Worm (Caenorhabditis elegans): ENCODE data around the gene pup-2.

pup-2 gene

ce11 chrIII:5169699-5170098 lies 16.0 kb upstream of the pup-2 start, which contains the start of gene ulp-1:
Gene ulp-1 (minus strand): TSS chrIII:5169799.
- TF ChIP-seq ama-1 (optimal IDR thresholded peaks at IDR 0.05) (no peak), ama-1 (GFP tag; optimal IDR thresholded peaks at IDR 0.05) (peak in 1 of 2 experiments; percentile 16), madf-6 (GFP tag; IDR thresholded peaks at IDR 0.05) (peak; percentile 32), repo-1 (tag; optimal IDR thresholded peaks at IDR 0.05) (peak; percentile 22), ceh-100 (GFP tag; IDR thresholded peaks at IDR 0.05) (peak; percentile 27; the same call in 1 of the 2 replicates), F57A8.1 (GFP tag; optimal IDR thresholded peaks at IDR 0.05) (no peak)

ce11 chrIII:5171945-5172344 lies 13.8 kb upstream of the pup-2 start, which contains the start of gene prp-19:
Gene prp-19 (minus strand): TSS chrIII:5172045.
- TF ChIP-seq rcor-1 (GFP tag; IDR thresholded peaks at IDR 0.05) = no peak
- no peak for TF ChIP-seq mel-28 (tag; optimal IDR thresholded peaks at IDR 0.05; ENCODE audit: borderline replicate concordance)
- no peak for TF ChIP-seq Y53F4B.3 (GFP tag; IDR thresholded peaks at IDR 0.05)
- TF ChIP-seq gei-17 (GFP tag; optimal IDR thresholded peaks at IDR 0.05) = no peak

ce11 chrIII:5172470-5172869 lies 13.2 kb upstream of the pup-2 start, which contains the start of gene K10D2.5:
Gene K10D2.5 (plus strand): TSS chrIII:5172720.
- TF ChIP-seq madf-8 (GFP tag; conservative IDR thresholded peaks at IDR 0.05) (peak; percentile 77), lsl-1 (GFP tag; optimal IDR thresholded peaks at IDR 0.05) (peak; percentile 77), ceh-91 (GFP tag; IDR thresholded peaks at IDR 0.05) (peak; percentile 97), snpc-1.3 (tag; optimal IDR thresholded peaks at IDR 0.05; ENCODE audit: insufficient read depth) (peak; percentile 70), ceh-79 (tag; optimal IDR thresholded peaks at IDR 0.05) (no peak), zfh-2 (GFP tag; conservative IDR thresholded peaks at IDR 0.05) (peak; percentile 88), mel-28 (tag; optimal IDR thresholded peaks at IDR 0.05; ENCODE audit: borderline replicate concordance) (peak; percentile 31), D2030.7 (GFP tag; IDR thresholded peaks at IDR 0.05) (peak; percentile 99), F37B4.10 (GFP tag; IDR thresholded peaks at IDR 0.05) (no peak), ztf-28 (GFP tag; IDR thresholded peaks at IDR 0.05) (peak; percentile 99), madf-3 (GFP tag; IDR thresholded peaks at IDR 0.05) (peak; percentile 92), nfya-1 (tag; optimal IDR thresholded peaks at IDR 0.05; ENCODE audit: borderline replicate concordance, insufficient read depth) (no peak), F52B5.7 (tag; optimal IDR thresholded peaks at IDR 0.05) (peak; percentile 68), nhr-80 (tag; optimal IDR thresholded peaks at IDR 0.05) (peak; percentile 80), ceh-27 (GFP tag; optimal IDR thresholded peaks at IDR 0.05) (peak; percentile 99), ztf-25 (GFP tag; IDR thresholded peaks at IDR 0.05) (peak; percentile 100), dpff-1 (tag; optimal IDR thresholded peaks at IDR 0.05) (no peak), mcd-1 (GFP tag; IDR thresholded peaks at IDR 0.05) (peak; percentile 99), snpc-3.4 (tag; optimal IDR thresholded peaks at IDR 0.05) (peak; percentile 71), aptf-3 (GFP tag; IDR thresholded peaks at IDR 0.05) (peak; percentile 63; the same call in 1 of the 2 replicates), Y56A3A.18 (GFP tag; IDR thresholded peaks at IDR 0.05) (no peak), gei-17 (GFP tag; optimal IDR thresholded peaks at IDR 0.05) (no peak), nhr-27 (tag; optimal IDR thresholded peaks at IDR 0.05) (no peak), Y79H2A.3 (GFP tag; conservative IDR thresholded peaks at IDR 0.05) (peak; percentile 87), lin-26 (GFP tag; IDR thresholded peaks at IDR 0.05) (peak; percentile 81), attf-3 (GFP tag; conservative IDR thresholded peaks at IDR 0.05) (peak; percentile 85), rpc-1 (optimal IDR thresholded peaks at IDR 0.05) (no peak), rpc-1 (tag; optimal IDR thresholded peaks at IDR 0.05) (no peak), atf-7 (tag; optimal IDR thresholded peaks at IDR 0.05) (peak; percentile 55), F23B12.7 (tag; optimal IDR thresholded peaks at IDR 0.05; ENCODE audit: insufficient read depth) (peak; percentile 85), lin-54 (GFP tag; optimal IDR thresholded peaks at IDR 0.05) (peak; percentile 96), nhr-179 (tag; optimal IDR thresholded peaks at IDR 0.05) (no peak), ztf-26 (tag; optimal IDR thresholded peaks at IDR 0.05) (peak; percentile 25), F10E7.11 (tag; optimal IDR thresholded peaks at IDR 0.05) (no peak), Y53G8AR.9 (GFP tag; conservative IDR thresholded peaks at IDR 0.05) (peak; percentile 92), T07F8.4 (tag; optimal IDR thresholded peaks at IDR 0.05) (peak; percentile 70), nfya-2 (GFP tag; IDR thresholded peaks at IDR 0.05) (no peak), ztf-22 (GFP tag; optimal IDR thresholded peaks at IDR 0.05) (peak; percentile 72)

Data from whole organism, young adult.